Worm (Caenorhabditis elegans) whole organism, young adult: Measurements from ENCODE around the gene igeg-2.
A peak's percentile ranks its signal among the peaks of the same experiment; 100 is the strongest.

Experiments
- B0019.2 ChIP-seq: fragments of 200-800 bp; sonication (Bioruptor generic); conservative IDR thresholded peaks from 2 replicates; pipeline ENCODE4 v1.3.6; 2022; ENCODE audit warnings: missing genetic modification reagents, missing genetic modification characterization, missing compliant biosample characterization
- C06A6.2 ChIP-seq: fragments of 200-800 bp; sonication (Bioruptor generic); conservative IDR thresholded peaks from 2 replicates; pipeline ENCODE4 v1.3.6; 2022; ENCODE audit warnings: missing genetic modification characterization, missing compliant biosample characterization
- C17E4.6 ChIP-seq: fragments of 200-800 bp; sonication (Bioruptor generic); IDR thresholded peaks from 2 replicates; pipeline ENCODE4 v1.3.6; 2022; ENCODE audit warnings: missing genetic modification reagents, missing genetic modification characterization, missing compliant biosample characterization
- F10E7.11 ChIP-seq: sonication (generic microtip); optimal IDR thresholded peaks from 2 replicates; lab custom pipeline; 2017; ENCODE audit warnings: mild to moderate bottlenecking, missing genetic modification characterization, moderate library complexity, missing compliant biosample characterization
- F22D6.2 ChIP-seq: sonication (generic microtip); optimal IDR thresholded peaks from 2 replicates; lab custom pipeline; 2016; ENCODE audit warnings: mild to moderate bottlenecking, missing genetic modification characterization, missing compliant biosample characterization
- F23B12.7 ChIP-seq: sonication (generic microtip); optimal IDR thresholded peaks from 2 replicates; lab custom pipeline; 2017; ENCODE audit warnings: missing genetic modification characterization, mild to moderate bottlenecking, missing compliant biosample characterization, antibody characterized with exemption, moderate library complexity; ENCODE audit not compliant: insufficient read depth
- F33H1.4 ChIP-seq: fragments of 200-800 bp; sonication (Bioruptor generic); IDR thresholded peaks from 2 replicates; pipeline ENCODE4 v1.3.6; 2022; ENCODE audit warnings: missing genetic modification reagents, missing genetic modification characterization, missing compliant biosample characterization
- F39B2.1 ChIP-seq: fragments of 200-800 bp; sonication (Bioruptor generic); IDR thresholded peaks from 2 replicates; pipeline ENCODE4 v1.3.6; 2022; ENCODE audit warnings: missing genetic modification reagents, missing genetic modification characterization, missing compliant biosample characterization
- F55B11.4 ChIP-seq: sonication (generic microtip); optimal IDR thresholded peaks from 2 replicates; lab custom pipeline; 2016; ENCODE audit warnings: missing compliant biosample characterization, missing genetic modification characterization, borderline replicate concordance; ENCODE audit not compliant: insufficient read depth
- Y79H2A.3 ChIP-seq: fragments of 200-800 bp; sonication (Bioruptor generic); conservative IDR thresholded peaks from 2 replicates; pipeline ENCODE4 v1.3.6; 2022; ENCODE audit warnings: missing genetic modification reagents, missing genetic modification characterization, missing compliant biosample characterization
- ZK185.1 ChIP-seq: sonication (generic microtip); optimal IDR thresholded peaks from 2 replicates; lab custom pipeline; 2016; ENCODE audit warnings: mild to moderate bottlenecking, missing genetic modification characterization, missing compliant biosample characterization; ENCODE audit not compliant: poor library complexity, severe bottlenecking
- aptf-3 ChIP-seq: fragments of 200-800 bp; sonication (Bioruptor generic); IDR thresholded peaks from 2 replicates; pipeline ENCODE4 v1.3.6; 2022; ENCODE audit warnings: missing genetic modification characterization, missing compliant biosample characterization
- atf-7 ChIP-seq: sonication (generic microtip); optimal IDR thresholded peaks from 2 replicates; lab custom pipeline; 2017; ENCODE audit warnings: mild to moderate bottlenecking, missing genetic modification characterization, missing compliant biosample characterization
- ccch-3 ChIP-seq: fragments of 200-800 bp; sonication (Bioruptor generic); optimal IDR thresholded peaks from 2 replicates; lab custom pipeline; 2018; ENCODE audit warnings: mild to moderate bottlenecking, missing genetic modification characterization, missing compliant biosample characterization
- cebp-1 ChIP-seq, 2 experiments: fragments of 200-800 bp in 1 of 2; sonication (Bioruptor generic) in 1 of 2; sonication (generic microtip) in 1 of 2; IDR thresholded peaks in 1 of 2; optimal IDR thresholded peaks in 1 of 2; 2 replicates each; pipeline versions ENCODE4 v1.3.6 to Lab custom; 2017 to 2022; ENCODE audit warnings: missing compliant biosample characterization in 2 of 2, missing genetic modification characterization in 2 of 2, mild to moderate bottlenecking in 1 of 2, missing genetic modification reagents in 1 of 2, moderate library complexity in 1 of 2
- dox-1 ChIP-seq: fragments of 200-800 bp; sonication (Bioruptor generic); IDR thresholded peaks from 2 replicates; pipeline ENCODE4 v1.3.6; 2022; ENCODE audit warnings: missing genetic modification reagents, missing genetic modification characterization, missing compliant biosample characterization
- egl-18 ChIP-seq: fragments of 200-800 bp; sonication (Bioruptor generic); IDR thresholded peaks from 2 replicates; pipeline ENCODE4 v1.3.6; 2022; ENCODE audit warnings: missing genetic modification reagents, missing genetic modification characterization, missing compliant biosample characterization
- egl-44 ChIP-seq: fragments of 200-800 bp; sonication (Bioruptor generic); IDR thresholded peaks from 2 replicates; pipeline ENCODE4 v1.3.6; 2022; ENCODE audit warnings: missing genetic modification reagents, missing genetic modification characterization, missing compliant biosample characterization
- gei-17 ChIP-seq: fragments of 200-800 bp; sonication (Bioruptor generic); optimal IDR thresholded peaks from 2 replicates; lab custom pipeline; 2018; ENCODE audit warnings: mild to moderate bottlenecking, missing genetic modification characterization, missing compliant biosample characterization
- hrde-1 ChIP-seq: sonication (generic microtip); optimal IDR thresholded peaks from 2 replicates; lab custom pipeline; 2016; ENCODE audit warnings: missing genetic modification characterization, mild to moderate bottlenecking, missing compliant biosample characterization, moderate library complexity, missing genotype, missing genetic modification reagents, borderline replicate concordance
- let-526 ChIP-seq: fragments of 200-800 bp; sonication (Bioruptor generic); IDR thresholded peaks from 2 replicates; pipeline ENCODE4 v1.3.6; 2022; ENCODE audit warnings: missing genetic modification reagents, missing genetic modification characterization, missing compliant biosample characterization
- let-607 ChIP-seq, 2 experiments: fragments of 200-800 bp in 1 of 2; sonication (Bioruptor generic) in 1 of 2; sonication (generic microtip) in 1 of 2; optimal IDR thresholded peaks; 2 replicates each; lab custom pipeline; 2016 to 2018; ENCODE audit warnings: mild to moderate bottlenecking in 2 of 2, missing compliant biosample characterization in 2 of 2, missing genetic modification characterization in 2 of 2, moderate library complexity in 2 of 2, missing genotype in 1 of 2
- lin-26 ChIP-seq: fragments of 200-800 bp; sonication (Bioruptor generic); IDR thresholded peaks from 2 replicates; pipeline ENCODE4 v1.3.6; 2022; ENCODE audit warnings: missing genetic modification reagents, missing genetic modification characterization, missing compliant biosample characterization
- lin-35 ChIP-seq, 3 experiments: fragments of 150-350 bp in 2 of 3; sonication (generic microtip) in 1 of 3; optimal IDR thresholded peaks; 2 replicates each; lab custom pipeline; 2014 to 2018; ENCODE audit warnings: missing biosample characterization in 3 of 3, missing genetic modification characterization in 3 of 3, missing genetic modification reagents in 3 of 3
- lin-40 ChIP-seq: sonication (generic microtip); optimal IDR thresholded peaks from 2 replicates; lab custom pipeline; 2016; ENCODE audit warnings: missing genetic modification characterization, mild to moderate bottlenecking, missing compliant biosample characterization, missing genotype, missing genetic modification reagents
- lsl-1 ChIP-seq: fragments of 200-800 bp; sonication (Bioruptor generic); optimal IDR thresholded peaks from 2 replicates; lab custom pipeline; 2018; ENCODE audit warnings: mild to moderate bottlenecking, missing genetic modification characterization, moderate library complexity, missing compliant biosample characterization
- mel-28 ChIP-seq: sonication (generic microtip); optimal IDR thresholded peaks from 2 replicates; lab custom pipeline; 2016; ENCODE audit warnings: borderline replicate concordance, mild to moderate bottlenecking, missing genetic modification characterization, missing compliant biosample characterization
- mxl-1 ChIP-seq: sonication (generic microtip); optimal IDR thresholded peaks from 2 replicates; lab custom pipeline; 2016; ENCODE audit warnings: missing genetic modification characterization, missing compliant biosample characterization
- nfyb-1 ChIP-seq: fragments of 200-800 bp; sonication (Bioruptor generic); IDR thresholded peaks from 2 replicates; pipeline ENCODE4 v1.3.6; 2022; ENCODE audit warnings: missing genetic modification reagents, missing genetic modification characterization, missing compliant biosample characterization
- nhr-120 ChIP-seq: fragments of 200-800 bp; sonication (Bioruptor generic); IDR thresholded peaks from 2 replicates; pipeline ENCODE4 v1.3.6; 2022; ENCODE audit warnings: missing genetic modification characterization, missing compliant biosample characterization
- nhr-179 ChIP-seq: sonication (generic microtip); optimal IDR thresholded peaks from 2 replicates; lab custom pipeline; 2016; ENCODE audit warnings: mild to moderate bottlenecking, missing genetic modification characterization, missing compliant biosample characterization
- nhr-80 ChIP-seq: sonication (generic microtip); optimal IDR thresholded peaks from 2 replicates; lab custom pipeline; 2016; ENCODE audit warnings: missing genetic modification characterization, missing compliant biosample characterization
- rpc-1 ChIP-seq, 2 experiments: fragments of 150-350 bp in 1 of 2; sonication (generic microtip) in 1 of 2; optimal IDR thresholded peaks; 2 replicates each; lab custom pipeline; 2014 to 2018; ENCODE audit warnings: missing biosample characterization in 1 of 2, missing genetic modification characterization in 1 of 2, missing genetic modification reagents in 1 of 2, missing genotype in 1 of 2
- snpc-1.1 ChIP-seq: sonication (generic microtip); optimal IDR thresholded peaks from 2 replicates; lab custom pipeline; 2017; ENCODE audit warnings: missing genetic modification characterization, mild to moderate bottlenecking, missing compliant biosample characterization, antibody characterized with exemption, moderate library complexity, missing genotype, missing genetic modification reagents; ENCODE audit not compliant: insufficient read depth
- tbp1 ChIP-seq: fragments of 200-800 bp; sonication (Bioruptor generic); optimal IDR thresholded peaks from 2 replicates; lab custom pipeline; 2018; ENCODE audit warnings: mild to moderate bottlenecking, missing genetic modification characterization, missing compliant biosample characterization
- tlf-1 ChIP-seq: fragments of 200-800 bp; sonication (Bioruptor generic); optimal IDR thresholded peaks from 2 replicates; lab custom pipeline; 2018; ENCODE audit warnings: mild to moderate bottlenecking, missing genetic modification characterization, missing compliant biosample characterization
- unc-130 ChIP-seq: sonication (generic microtip); optimal IDR thresholded peaks from 2 replicates; lab custom pipeline; 2016; ENCODE audit warnings: missing genetic modification reagents, missing genetic modification characterization, missing compliant biosample characterization
- unc-62 ChIP-seq: fragments of 150-350 bp; optimal IDR thresholded peaks from 2 replicates; lab custom pipeline; 2014; ENCODE audit warnings: missing biosample characterization, missing genetic modification reagents, missing genetic modification characterization
- xnd-1 ChIP-seq: sonication (generic microtip); optimal IDR thresholded peaks from 2 replicates; lab custom pipeline; 2016; ENCODE audit warnings: missing genotype, missing genetic modification reagents, missing genetic modification characterization, missing compliant biosample characterization
- zfh-2 ChIP-seq: fragments of 200-800 bp; sonication (Bioruptor generic); conservative IDR thresholded peaks from 2 replicates; pipeline ENCODE4 v1.3.6; 2022; ENCODE audit warnings: missing genetic modification reagents, missing genetic modification characterization, missing compliant biosample characterization
- ztf-28 ChIP-seq: fragments of 200-800 bp; sonication (Bioruptor generic); IDR thresholded peaks from 2 replicates; pipeline ENCODE4 v1.3.6; 2022; ENCODE audit warnings: missing genetic modification reagents, missing genetic modification characterization, missing compliant biosample characterization
- ztf-6 ChIP-seq: fragments of 200-800 bp; sonication (Bioruptor generic); IDR thresholded peaks from 2 replicates; pipeline ENCODE4 v1.3.6; 2022; ENCODE audit warnings: missing genetic modification reagents, missing genetic modification characterization, missing compliant biosample characterization

Gene igeg-2

DNA sequence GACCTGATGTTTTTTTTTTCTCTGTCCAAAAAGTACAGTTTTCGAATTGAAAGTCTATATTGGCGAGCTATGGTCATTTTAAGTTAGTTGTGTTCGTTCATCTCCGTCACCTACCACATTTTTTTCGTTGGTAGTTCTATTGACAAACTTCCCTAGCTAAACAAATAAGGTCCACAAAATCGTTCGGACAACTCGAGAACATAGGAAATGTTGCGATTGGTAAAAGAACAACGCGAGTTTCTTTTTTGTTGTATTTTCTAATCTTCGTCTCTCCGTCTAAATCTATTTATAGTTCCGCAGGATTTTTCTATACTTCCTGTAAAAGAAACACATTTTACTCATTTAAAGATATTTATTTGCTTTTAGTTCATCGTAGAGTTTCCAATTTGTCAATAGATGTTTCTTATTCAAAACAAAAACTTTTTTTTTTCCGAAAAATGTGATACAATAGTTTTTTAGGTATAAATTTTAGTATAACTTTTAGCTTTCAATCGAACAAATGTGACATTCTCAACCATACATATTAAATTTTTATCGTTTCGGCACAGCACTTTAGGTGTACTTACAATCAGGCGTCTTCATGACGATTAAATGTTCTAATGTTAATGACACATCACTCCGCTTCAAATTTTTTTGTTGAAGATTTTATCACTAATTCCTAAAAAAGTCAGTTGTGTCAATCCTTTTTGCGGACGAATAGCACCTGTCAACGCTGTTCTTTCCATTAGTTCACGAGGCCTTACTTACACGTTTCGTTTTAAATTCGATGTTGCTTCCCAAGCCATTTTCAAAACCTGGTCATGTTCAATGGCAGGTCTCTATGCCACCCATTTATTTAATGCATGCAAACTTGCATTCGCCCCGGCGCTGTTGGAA lies 20.2 kb upstream of the igeg-2 start:
- TF ChIP-seq F23B12.7 (tag; lab: Kevin White, UChicago) (no peak), atf-7 (tag; lab: Kevin White, UChicago) (peak; percentile 5), nfyb-1 (GFP tag; lab: Robert Waterston, UW) (0 out of 2 replicates have a peak, but pooled peaks have one; percentile 28), zfh-2 (no peak), F33H1.4 (GFP tag; lab: Robert Waterston, UW) (no peak), nhr-80 (tag; lab: Kevin White, UChicago) (peak; percentile 91), let-607 (tag; optimal IDR thresholded peaks at IDR 0.05; lab: Kevin White, UChicago) (peak in 1 of 2 experiments; percentile 46)
- TF ChIP-seq, all 124 proteins: peak for 4

DNA sequence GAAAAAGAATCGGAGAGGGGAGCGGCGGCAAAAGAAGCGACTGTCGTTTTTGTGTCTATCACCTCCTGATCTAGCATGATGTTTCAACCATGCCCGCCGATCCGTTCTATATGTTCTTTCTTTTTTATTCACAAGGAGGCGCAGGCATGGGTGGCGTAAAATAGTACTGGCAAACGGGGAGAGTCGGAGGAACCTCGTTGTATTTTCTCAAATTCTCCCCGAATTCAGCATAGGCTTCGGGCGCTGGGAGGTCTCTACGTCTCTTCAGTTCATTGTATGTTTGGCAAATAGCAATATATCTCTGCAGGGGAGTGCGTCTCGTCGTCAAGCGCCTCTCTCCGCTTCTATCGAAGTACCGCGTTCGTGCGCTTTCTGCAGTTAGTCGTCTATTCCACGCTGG lies 18.8 kb upstream of the igeg-2 start, which contains the start of gene lin-14:
lin-14 (plus strand) TSS at position 346 of the 400 bp plus-strand sequence.
- TF ChIP-seq cebp-1 (GFP tag; IDR thresholded peaks at IDR 0.05; lab: Robert Waterston, UW) (no peak), cebp-1 (tag; optimal IDR thresholded peaks at IDR 0.05; lab: Kevin White, UChicago) (peak; percentile 58), gei-17 (GFP tag; lab: Kevin White, UChicago) (peak; percentile 18), ZK185.1 (tag; lab: Kevin White, UChicago) (peak; percentile 52), ccch-3 (GFP tag; lab: Kevin White, UChicago) (no peak), F23B12.7 (tag; lab: Kevin White, UChicago) (no peak), unc-130 (GFP tag; lab: Kevin White, UChicago) (no peak), egl-44 (GFP tag; lab: Robert Waterston, UW) (no peak), aptf-3 (GFP tag; lab: Robert Waterston, UW) (no peak), dox-1 (GFP tag; lab: Robert Waterston, UW) (peak; percentile 33; the same call in 1 of the 2 replicates), ztf-28 (GFP tag; lab: Robert Waterston, UW) (no peak), atf-7 (tag; lab: Kevin White, UChicago) (peak; percentile 5), B0019.2 (GFP tag; lab: Robert Waterston, UW) (no peak), mel-28 (tag; lab: Kevin White, UChicago) (no peak), lin-35 (GFP tag; optimal IDR thresholded peaks at IDR 0.05; lab: Kevin White, UChicago) (no peak), hrde-1 (no peak), nhr-80 (tag; lab: Kevin White, UChicago) (peak; percentile 59), xnd-1 (tag; lab: Kevin White, UChicago) (no peak), nhr-120 (GFP tag; lab: Robert Waterston, UW) (no peak), C06A6.2 (GFP tag; lab: Robert Waterston, UW) (no peak), F10E7.11 (tag; lab: Kevin White, UChicago) (no peak), ztf-6 (GFP tag; lab: Robert Waterston, UW) (no peak), let-607 (tag; optimal IDR thresholded peaks at IDR 0.05; lab: Kevin White, UChicago) (no peak), unc-62 (no peak), let-526 (GFP tag; lab: Robert Waterston, UW) (no peak), F39B2.1 (no peak), egl-18 (GFP tag; lab: Robert Waterston, UW) (no peak), snpc-1.1 (tag; lab: Kevin White, UChicago) (no peak), lsl-1 (no peak), C17E4.6 (GFP tag; lab: Robert Waterston, UW) (no peak), nhr-179 (tag; lab: Kevin White, UChicago) (no peak), tbp1 (peak; percentile 15), lin-26 (no peak), mxl-1 (tag; lab: Kevin White, UChicago) (no peak), rpc-1 (optimal IDR thresholded peaks at IDR 0.05; lab: Kevin White, UChicago) (no peak), rpc-1 (tag; optimal IDR thresholded peaks at IDR 0.05; lab: Kevin White, UChicago) (no peak), zfh-2 (peak; percentile 94), Y79H2A.3 (GFP tag; lab: Robert Waterston, UW) (no peak), F55B11.4 (no peak), F22D6.2 (no peak), tlf-1 (GFP tag; lab: Kevin White, UChicago) (no peak), lin-40 (tag; lab: Kevin White, UChicago) (peak; percentile 76)
